Worm (Caenorhabditis elegans): Measurements from ENCODE around the gene rpl-7A.

The rpl-7A gene

DNA sequence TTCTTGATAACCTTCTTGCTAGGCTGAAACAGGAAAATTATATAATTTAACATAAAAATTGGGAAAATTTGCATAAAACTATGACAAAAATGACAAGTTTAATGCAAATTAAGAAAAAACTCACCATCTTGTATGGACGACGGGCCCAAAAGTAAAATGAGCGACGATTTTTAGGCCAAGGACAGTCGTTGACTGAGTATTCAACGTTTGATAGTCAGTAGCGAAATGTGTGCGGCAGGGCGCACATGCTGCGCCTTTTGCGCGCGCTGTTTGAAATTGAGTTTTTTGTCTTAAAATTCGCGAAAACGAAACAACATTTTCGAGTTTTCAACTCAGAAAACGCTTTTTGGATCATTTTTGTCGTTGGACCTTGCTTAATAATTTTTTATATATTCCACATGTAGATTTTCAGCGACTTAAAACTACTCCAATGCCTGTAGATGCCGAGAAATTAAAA, at the start of gene rpl-7A, which contains the start of gene set-21 (continued):
- peak; percentile 92 for TF ChIP-seq lin-15B (tag; optimal IDR thresholded peaks at IDR 0.05)
- TF ChIP-seq zag-1 (tag; optimal IDR thresholded peaks at IDR 0.05) = no peak
- peak; percentile 95 for TF ChIP-seq ceh-88 (GFP tag; IDR thresholded peaks at IDR 0.05)
- peak; percentile 77 for TF ChIP-seq unc-130 (tag; optimal IDR thresholded peaks at IDR 0.05)
- peak; percentile 75 for TF ChIP-seq fos-1 (tag; optimal IDR thresholded peaks at IDR 0.05)
- TF ChIP-seq dsc-1 (tag; optimal IDR thresholded peaks at IDR 0.05) = peak; percentile 94
- peak; percentile 99 for TF ChIP-seq grh-1 (GFP tag; IDR thresholded peaks at IDR 0.05)
- TF ChIP-seq isw-1 (GFP tag; IDR thresholded peaks at IDR 0.05) = peak; percentile 99
- no peak for TF ChIP-seq tlp-1 (tag; optimal IDR thresholded peaks at IDR 0.05)
- TF ChIP-seq lin-13 (GFP tag; optimal IDR thresholded peaks at IDR 0.05) = peak; percentile 78
- TF ChIP-seq nhr-47 (tag; optimal IDR thresholded peaks at IDR 0.05) = peak; percentile 98
- peak; percentile 83 for TF ChIP-seq lir-3 (tag; optimal IDR thresholded peaks at IDR 0.05; ENCODE audit: poor library complexity)
- peak; percentile 97 for TF ChIP-seq rnt-1 (tag; optimal IDR thresholded peaks at IDR 0.05)
- TF ChIP-seq sox-4 (tag; optimal IDR thresholded peaks at IDR 0.05) = peak; percentile 77
- TF ChIP-seq snpc-4 (tag; optimal IDR thresholded peaks at IDR 0.05) = peak; percentile 53
- peak; percentile 94 to 98 for TF ChIP-seq efl-1 (optimal IDR thresholded peaks at IDR 0.05)
- TF ChIP-seq efl-1 (GFP tag; optimal IDR thresholded peaks at IDR 0.05 in 1 of 2) = peak; percentile 93 to 100
- TF ChIP-seq nhr-90 (tag; optimal IDR thresholded peaks at IDR 0.05; ENCODE audit: poor library complexity) = peak; percentile 96
- TF ChIP-seq ceh-82 (tag; optimal IDR thresholded peaks at IDR 0.05) = peak; percentile 84 to 94 (median 90)
- peak; percentile 97 for TF ChIP-seq xbp-1 (tag; optimal IDR thresholded peaks at IDR 0.05)
- TF ChIP-seq snu-23 (GFP tag; optimal IDR thresholded peaks at IDR 0.05) = peak; percentile 98
- peak; percentile 98 for TF ChIP-seq fkh-8 (tag; optimal IDR thresholded peaks at IDR 0.05)
- TF ChIP-seq hlh-4 (tag; optimal IDR thresholded peaks at IDR 0.05) = no peak
- TF ChIP-seq tbx-2 (tag; optimal IDR thresholded peaks at IDR 0.05) = peak; percentile 95
- no peak for TF ChIP-seq ces-1 (GFP tag; optimal IDR thresholded peaks at IDR 0.05)
- peak; percentile 85 for TF ChIP-seq aly-2 (tag; optimal IDR thresholded peaks at IDR 0.05)
- TF ChIP-seq skn-1 (tag; optimal IDR thresholded peaks at IDR 0.05) = peak; percentile 61
- TF ChIP-seq nhr-20 (tag; optimal IDR thresholded peaks at IDR 0.05) = peak; percentile 95
- TF ChIP-seq ceh-90 (tag; optimal IDR thresholded peaks at IDR 0.05) = peak; percentile 46
- no peak for TF ChIP-seq Y116A8C.19 (tag; optimal IDR thresholded peaks at IDR 0.05; ENCODE audit: borderline replicate concordance)
- peak; percentile 88 for TF ChIP-seq zip-4 (GFP tag; optimal IDR thresholded peaks at IDR 0.05)
- TF ChIP-seq lin-39 (tag; optimal IDR thresholded peaks at IDR 0.05) = peak; percentile 26

DNA sequence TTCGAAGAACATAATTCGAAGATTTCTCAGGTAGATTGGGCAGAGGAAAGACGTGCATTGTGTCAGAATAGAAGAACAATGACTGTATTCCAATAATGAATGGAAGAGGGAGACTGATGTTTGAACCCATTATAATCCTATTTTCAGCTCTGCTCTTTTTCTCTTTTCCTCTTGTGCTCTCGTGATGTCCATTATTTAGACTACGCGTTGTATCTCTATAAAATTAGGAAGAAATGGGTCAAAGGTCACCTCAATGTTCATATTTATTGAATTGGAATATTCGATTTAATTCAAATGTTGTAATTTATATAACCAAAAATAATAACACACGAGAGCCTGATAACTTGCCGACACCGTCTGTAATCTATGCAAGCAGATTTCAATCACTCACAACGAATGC, 48.8 kb upstream of the rpl-7A start, which contains the start of gene fbxb-74:
Gene fbxb-74 (minus strand): TSS at position 101 of the 400 bp plus-strand sequence.
- TF ChIP-seq nhr-71 (tag; optimal IDR thresholded peaks at IDR 0.05) = no peak
- no peak for TF ChIP-seq lin-35 (GFP tag; optimal IDR thresholded peaks at IDR 0.05)
- no peak for TF ChIP-seq sptf-1 (tag; optimal IDR thresholded peaks at IDR 0.05)
- no peak for TF ChIP-seq lin-13 (GFP tag; optimal IDR thresholded peaks at IDR 0.05)
- no peak for TF ChIP-seq ceh-8 (GFP tag; optimal IDR thresholded peaks at IDR 0.05)
- TF ChIP-seq rnt-1 (tag; optimal IDR thresholded peaks at IDR 0.05) = no peak
- TF ChIP-seq ztf-4 (tag; optimal IDR thresholded peaks at IDR 0.05) = no peak
- TF ChIP-seq unc-130 (tag; optimal IDR thresholded peaks at IDR 0.05) = no peak
- no peak for TF ChIP-seq lir-3 (tag; optimal IDR thresholded peaks at IDR 0.05; ENCODE audit: poor library complexity)
- no peak for TF ChIP-seq C34B4.2 (tag; optimal IDR thresholded peaks at IDR 0.05)
- TF ChIP-seq C16A3.4 (tag; optimal IDR thresholded peaks at IDR 0.05) = no peak
- no peak for TF ChIP-seq nhr-19 (GFP tag; conservative IDR thresholded peaks at IDR 0.05)

DNA sequence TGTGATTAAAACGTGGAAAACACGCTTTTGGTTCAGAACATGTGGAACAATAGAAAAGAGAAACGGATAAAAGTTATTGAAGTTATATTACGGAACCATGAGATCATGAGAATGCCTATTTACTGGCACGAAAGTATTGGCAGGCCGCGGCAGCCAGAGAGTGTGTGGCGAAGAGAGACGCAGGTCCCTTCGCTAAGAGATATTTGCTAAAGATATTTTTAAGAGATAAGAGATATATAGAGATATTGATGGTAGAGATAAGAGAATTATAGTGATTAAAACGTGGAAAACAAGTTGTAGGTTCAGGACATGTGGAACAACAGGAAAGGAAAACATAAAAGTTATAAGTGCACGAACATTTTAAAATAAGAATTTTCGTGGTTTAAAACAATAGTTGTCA, 47.4 kb upstream of the rpl-7A start:
- TF ChIP-seq elt-3 (tag; optimal IDR thresholded peaks at IDR 0.05) (peak in 1 of 6 experiments; percentile 16), lin-14 (GFP tag; optimal IDR thresholded peaks at IDR 0.05) (peak; percentile 69), nhr-20 (tag; optimal IDR thresholded peaks at IDR 0.05) (peak; percentile 7), pqm-1 (tag; optimal IDR thresholded peaks at IDR 0.05) (no peak), nhr-85 (tag) (peak; percentile 73)

Data from whole organism, L1 larva.